Worm (Caenorhabditis elegans) whole organism, L2 larva: Measurements from ENCODE around the gene T21E8.5.

Experiments used
- C34F6.9 ChIP-seq: fragments of 150-350 bp; optimal IDR thresholded peaks from 2 replicates; lab custom pipeline; 2014; ENCODE audit warnings: missing biosample characterization, missing genetic modification characterization
- F13H6.1 ChIP-seq: sonication (generic microtip); optimal IDR thresholded peaks from 2 replicates; lab custom pipeline; 2016; ENCODE audit warnings: missing genetic modification characterization, missing compliant biosample characterization
- R02D3.7 ChIP-seq: fragments of 150-350 bp; optimal IDR thresholded peaks from 2 replicates; lab custom pipeline; 2014; ENCODE audit warnings: missing biosample characterization, missing genetic modification characterization
- Y55F3AM.14 ChIP-seq: fragments of 200-800 bp; sonication (Bioruptor generic); optimal IDR thresholded peaks from 2 replicates; lab custom pipeline; 2018; ENCODE audit warnings: mild to moderate bottlenecking, missing genetic modification characterization, missing compliant biosample characterization
- aly-2 ChIP-seq: fragments of 150-350 bp; optimal IDR thresholded peaks from 2 replicates; lab custom pipeline; 2014; ENCODE audit warnings: missing biosample characterization, missing genetic modification characterization
- blmp-1 ChIP-seq: sonication (generic microtip); optimal IDR thresholded peaks from 2 replicates; lab custom pipeline; 2017; ENCODE audit warnings: missing genetic modification characterization, mild to moderate bottlenecking, missing compliant biosample characterization, antibody characterized with exemption, moderate library complexity; ENCODE audit not compliant: insufficient read depth
- ceh-16 ChIP-seq: fragments of 150-350 bp; optimal IDR thresholded peaks from 2 replicates; lab custom pipeline; 2014; ENCODE audit warnings: missing biosample characterization, missing genetic modification characterization
- ceh-82 ChIP-seq: fragments of 150-350 bp; optimal IDR thresholded peaks from 2 replicates; lab custom pipeline; 2014; ENCODE audit warnings: missing biosample characterization, missing genetic modification characterization
- crh-2 ChIP-seq: sonication (generic microtip); optimal IDR thresholded peaks from 2 replicates; lab custom pipeline; 2017; ENCODE audit warnings: missing biosample characterization, missing genetic modification characterization
- egl-27 ChIP-seq: sonication (generic microtip); optimal IDR thresholded peaks from 3 replicates; lab custom pipeline; 2017; ENCODE audit warnings: missing biosample characterization, missing genetic modification reagents, missing genetic modification characterization
- elt-1 ChIP-seq: fragments of 150-350 bp; optimal IDR thresholded peaks from 2 replicates; lab custom pipeline; 2014; ENCODE audit warnings: missing biosample characterization, missing genetic modification characterization
- elt-3 ChIP-seq: sonication (generic microtip); optimal IDR thresholded peaks from 2 replicates; lab custom pipeline; 2017; ENCODE audit warnings: missing biosample characterization, missing genetic modification characterization
- fos-1 ChIP-seq: fragments of 150-350 bp; optimal IDR thresholded peaks from 2 replicates; lab custom pipeline; 2014; ENCODE audit warnings: missing biosample characterization, missing genetic modification characterization
- gmeb-1 ChIP-seq: fragments of 150-350 bp; optimal IDR thresholded peaks from 2 replicates; lab custom pipeline; 2014; ENCODE audit warnings: missing biosample characterization, missing genetic modification characterization
- lin-13 ChIP-seq: fragments of 150-350 bp; optimal IDR thresholded peaks from 2 replicates; lab custom pipeline; 2014; ENCODE audit warnings: missing biosample characterization, missing genetic modification reagents, missing genetic modification characterization
- lin-39 ChIP-seq: fragments of 150-350 bp; optimal IDR thresholded peaks from 2 replicates; lab custom pipeline; 2014; ENCODE audit warnings: missing biosample characterization, missing genetic modification reagents, missing genetic modification characterization
- nhr-11 ChIP-seq: fragments of 150-350 bp; optimal IDR thresholded peaks from 2 replicates; lab custom pipeline; 2014; ENCODE audit warnings: missing biosample characterization, missing genetic modification characterization
- nhr-12 ChIP-seq: fragments of 150-350 bp; optimal IDR thresholded peaks from 2 replicates; lab custom pipeline; 2014; ENCODE audit warnings: missing biosample characterization, missing genetic modification characterization
- nhr-129 ChIP-seq: fragments of 150-350 bp; optimal IDR thresholded peaks from 2 replicates; lab custom pipeline; 2014; ENCODE audit warnings: missing biosample characterization, missing genetic modification characterization
- nhr-21 ChIP-seq: fragments of 150-350 bp; optimal IDR thresholded peaks from 2 replicates; lab custom pipeline; 2014; ENCODE audit warnings: missing biosample characterization, missing genetic modification characterization
- nhr-23 ChIP-seq: fragments of 150-350 bp; optimal IDR thresholded peaks from 2 replicates; lab custom pipeline; 2014; ENCODE audit warnings: missing biosample characterization, missing genetic modification reagents, missing genetic modification characterization
- nhr-237 ChIP-seq: fragments of 150-350 bp; optimal IDR thresholded peaks from 2 replicates; lab custom pipeline; 2014; ENCODE audit warnings: missing biosample characterization, missing genetic modification characterization
- nhr-25 ChIP-seq: fragments of 150-350 bp; sonication (generic microtip); optimal IDR thresholded peaks from 3 replicates; lab custom pipeline; 2014; ENCODE audit warnings: missing biosample characterization, missing genetic modification characterization
- sem-4 ChIP-seq: fragments of 150-350 bp; optimal IDR thresholded peaks from 2 replicates; lab custom pipeline; 2014; ENCODE audit warnings: missing biosample characterization, missing genetic modification reagents, missing genetic modification characterization
- skn-1 ChIP-seq: sonication (generic microtip); optimal IDR thresholded peaks from 2 replicates; lab custom pipeline; 2017; ENCODE audit warnings: missing biosample characterization, missing genetic modification characterization
- sma-3 ChIP-seq: sonication (generic microtip); optimal IDR thresholded peaks from 2 replicates; lab custom pipeline; 2016; ENCODE audit warnings: missing genetic modification reagents, missing genetic modification characterization, missing compliant biosample characterization
- snpc-4 ChIP-seq: fragments of 150-350 bp; optimal IDR thresholded peaks from 2 replicates; lab custom pipeline; 2014; ENCODE audit warnings: missing biosample characterization, missing genetic modification characterization
- unc-39 ChIP-seq: fragments of 150-350 bp; optimal IDR thresholded peaks from 2 replicates; lab custom pipeline; 2014; ENCODE audit warnings: missing biosample characterization, missing genetic modification characterization
- unc-62 ChIP-seq: fragments of 150-350 bp; optimal IDR thresholded peaks from 2 replicates; lab custom pipeline; 2014; ENCODE audit warnings: missing biosample characterization, missing genetic modification reagents, missing genetic modification characterization
- zag-1 ChIP-seq: fragments of 150-350 bp; optimal IDR thresholded peaks from 2 replicates; lab custom pipeline; 2014; ENCODE audit warnings: missing biosample characterization, missing genetic modification characterization
- ztf-11 ChIP-seq: sonication (generic microtip); optimal IDR thresholded peaks from 2 replicates; lab custom pipeline; 2017; ENCODE audit warnings: missing biosample characterization, missing genetic modification characterization
- ztf-4 ChIP-seq: fragments of 150-350 bp; optimal IDR thresholded peaks from 2 replicates; lab custom pipeline; 2014; ENCODE audit warnings: missing biosample characterization, missing genetic modification characterization

T21E8.5 gene

ce11 chrX:10914421-10915277 is 28.7 kb downstream of the T21E8.5 start:
- TF ChIP-seq R02D3.7 (tag; lab: Kevin White, UChicago) (no peak), ztf-11 (tag; lab: Kevin White, UChicago) (no peak), egl-27 (no peak), fos-1 (peak; percentile 39), sma-3 (GFP tag; lab: Kevin White, UChicago) (peak; percentile 4), unc-39 (no peak), nhr-21 (no peak), blmp-1 (tag; lab: Kevin White, UChicago) (peak; percentile 9), aly-2 (no peak)

- TF ChIP-seq ceh-16 = no peak
- TF ChIP-seq sma-3 (GFP tag; lab: Kevin White, UChicago) = no peak
- TF ChIP-seq gmeb-1 (tag; lab: Kevin White, UChicago) = no peak
- no peak for TF ChIP-seq snpc-4
- no peak for TF ChIP-seq zag-1 (tag; lab: Kevin White, UChicago)
- TF ChIP-seq Y55F3AM.14 (GFP tag; lab: Kevin White, UChicago) = no peak
- TF ChIP-seq elt-1 (tag; lab: Kevin White, UChicago) = no peak
- TF ChIP-seq nhr-25 (tag; lab: Kevin White, UChicago) = no peak
- TF ChIP-seq lin-13 (GFP tag; lab: Kevin White, UChicago) = no peak
- TF ChIP-seq blmp-1 (tag; lab: Kevin White, UChicago) = no peak
These were observed 30.2 kb downstream of the T21E8.5 start for ce11 chrX:10916194-10916593.

- no peak for TF ChIP-seq F13H6.1 (tag; lab: Kevin White, UChicago)
- TF ChIP-seq R02D3.7 (tag; lab: Kevin White, UChicago) = no peak
- TF ChIP-seq ztf-4 (tag; lab: Kevin White, UChicago) = no peak
- no peak for TF ChIP-seq crh-2 (tag; lab: Kevin White, UChicago)
- no peak for TF ChIP-seq ceh-16
- no peak for TF ChIP-seq unc-39
These were observed 33.6 kb downstream of the T21E8.5 start, which contains the start of gene nstp-9 for ce11 chrX:10919613-10920012. nstp-9 (minus strand) TSS chrX:10919713.

DNA sequence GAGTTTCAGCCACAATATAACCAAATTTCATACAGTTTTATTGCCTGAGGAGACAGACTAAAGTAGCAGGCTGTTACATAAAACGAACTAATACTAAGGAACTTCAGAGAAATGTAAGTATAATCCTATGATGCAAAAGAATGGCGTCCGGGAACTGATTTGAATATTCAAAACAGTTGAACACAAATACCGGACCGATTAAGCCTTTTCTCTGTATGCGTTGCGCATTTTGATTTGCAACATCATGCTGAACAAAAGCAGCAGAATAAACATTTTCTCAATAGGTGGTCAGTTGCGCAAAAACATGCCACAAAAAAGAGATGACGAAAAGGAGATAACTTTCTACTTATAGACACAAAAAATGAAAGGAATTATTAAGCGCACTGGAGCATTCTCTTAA is 38.1 kb downstream of the T21E8.5 start:
- TF ChIP-seq unc-62 (GFP tag; lab: Kevin White, UChicago) (no peak), ztf-4 (tag; lab: Kevin White, UChicago) (no peak), nhr-21 (no peak), ceh-82 (tag; lab: Kevin White, UChicago) (no peak), snpc-4 (no peak)

ce11 chrX:10927136-10927535 is 41.2 kb downstream of the T21E8.5 start:
- TF ChIP-seq nhr-237 (tag; lab: Kevin White, UChicago) = no peak
- TF ChIP-seq lin-13 (GFP tag; lab: Kevin White, UChicago) = no peak
- TF ChIP-seq ceh-16 = no peak
- TF ChIP-seq sem-4 = no peak
- TF ChIP-seq C34F6.9 (tag; lab: Kevin White, UChicago) = no peak
- TF ChIP-seq elt-3 = no peak
- no peak for TF ChIP-seq lin-39 (tag; lab: Kevin White, UChicago)
- TF ChIP-seq unc-39 = no peak
- TF ChIP-seq nhr-12 (tag; lab: Kevin White, UChicago) = no peak
- no peak for TF ChIP-seq nhr-129
- TF ChIP-seq skn-1 (tag; lab: Kevin White, UChicago) = no peak
- TF ChIP-seq blmp-1 (tag; lab: Kevin White, UChicago) = no peak
- no peak for TF ChIP-seq fos-1
- no peak for TF ChIP-seq nhr-21
- no peak for TF ChIP-seq nhr-11 (tag; lab: Kevin White, UChicago)
- no peak for TF ChIP-seq R02D3.7 (tag; lab: Kevin White, UChicago)
- TF ChIP-seq, all 48 proteins: peak for 0

DNA sequence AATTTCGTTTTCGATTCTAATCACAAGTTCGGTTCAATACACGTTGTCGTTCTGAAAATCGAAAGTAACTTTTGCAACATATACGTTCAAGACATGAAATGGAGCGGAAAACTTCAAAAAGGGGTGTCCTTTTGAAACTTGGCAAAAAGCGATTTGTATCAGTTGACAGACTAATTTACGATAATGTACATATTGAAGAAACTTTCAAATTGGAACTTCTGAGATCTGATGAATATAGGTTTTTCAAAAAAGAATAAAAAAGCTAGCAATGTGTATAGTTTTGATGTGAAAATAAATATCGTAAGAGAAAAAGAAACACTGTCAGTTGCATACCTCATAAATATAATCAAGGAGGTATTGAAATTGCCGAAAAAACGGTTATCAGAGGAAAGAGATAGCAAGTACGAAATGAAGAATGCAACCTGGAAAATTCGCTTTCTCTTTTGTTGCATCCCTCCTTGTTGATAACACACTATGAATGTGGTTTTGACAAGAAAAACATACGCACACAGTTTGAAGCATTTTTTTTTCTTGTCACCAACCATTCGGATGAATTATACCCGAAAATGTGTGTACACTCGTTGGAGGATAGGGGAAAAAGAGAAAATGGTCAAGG is 43.1 kb downstream of the T21E8.5 start, which contains the start of gene dgn-1:
TSS of gene dgn-1 (minus strand) at position 51 of the 616 bp plus-strand sequence.
- TF ChIP-seq fos-1 (peak; percentile 78), nhr-23 (tag; lab: Kevin White, UChicago) (no peak)
